Fruit fly (Drosophila melanogaster) whole organism, adult: ENCODE measurements around the gene snu.

Experiments used
- CG11617 ChIP-seq: fragments of 200-800 bp; sonication (Bioruptor generic); optimal IDR thresholded peaks from 2 replicates; lab custom pipeline; 2017; ENCODE audit warnings: mild to moderate bottlenecking, missing biosample characterization, missing genetic modification reagents, missing genetic modification characterization
- CG12768 ChIP-seq: fragments of 200-800 bp; sonication (Bioruptor generic); optimal IDR thresholded peaks from 2 replicates; lab custom pipeline; 2017; ENCODE audit warnings: missing biosample characterization, missing genetic modification characterization, mild to moderate bottlenecking, moderate library complexity, missing genetic modification reagents
- CG33017 ChIP-seq: fragments of 200-800 bp; sonication (Bioruptor generic); optimal IDR thresholded peaks from 2 replicates; lab custom pipeline; 2018; ENCODE audit warnings: missing biosample characterization, mild to moderate bottlenecking, missing genetic modification characterization, moderate library complexity
- Hr96 ChIP-seq: fragments of 200-800 bp; sonication (Bioruptor generic); optimal IDR thresholded peaks from 2 replicates; lab custom pipeline; 2016; ENCODE audit warnings: missing biosample characterization, missing genetic modification characterization
- Mnt ChIP-seq: fragments of 200-800 bp; sonication (Bioruptor generic); optimal IDR thresholded peaks from 2 replicates; lab custom pipeline; 2016; ENCODE audit warnings: missing biosample characterization, mild to moderate bottlenecking, missing genetic modification characterization
- cnc ChIP-seq, 2 experiments: fragments of >200 bp; optimal IDR thresholded peaks; 2 replicates each; lab custom pipeline; 2017
- kay ChIP-seq: fragments of 200-800 bp; sonication (Bioruptor generic); peaks from one replicate; lab custom pipeline; 2016; ENCODE audit warnings: missing biosample characterization, missing genetic modification characterization, borderline replicate concordance
- ovo ChIP-seq: fragments of 200-800 bp; sonication (Bioruptor generic); optimal IDR thresholded peaks from 2 replicates; lab custom pipeline; 2016; ENCODE audit warnings: missing biosample characterization, missing genetic modification characterization
- toe ChIP-seq: fragments of 200-800 bp; sonication (Bioruptor generic); optimal IDR thresholded peaks from 2 replicates; lab custom pipeline; 2016; ENCODE audit warnings: missing biosample characterization, missing genetic modification characterization

- TF ChIP-seq ovo (GFP tag; lab: Kevin White, UChicago) = no peak
- no peak for TF ChIP-seq cnc (optimal IDR thresholded peaks at IDR 0.05; lab: Kevin White, UChicago)
- TF ChIP-seq Hr96 (GFP tag; lab: Kevin White, UChicago) = no peak
- TF ChIP-seq kay (GFP tag; lab: Kevin White, UChicago) = no peak
- TF ChIP-seq CG11617 (GFP tag; lab: Kevin White, UChicago) = no peak
- TF ChIP-seq CG33017 (tag; lab: Kevin White, UChicago) = no peak
- TF ChIP-seq Mnt = no peak
- no peak for TF ChIP-seq CG12768 (GFP tag; lab: Kevin White, UChicago)
- no peak for TF ChIP-seq toe (GFP tag; lab: Kevin White, UChicago)
These were observed 4.4 kb upstream of the snu start, which contains the start of gene Sid for dm6 chr3R:28670404-28670803.
